Fruit fly (Drosophila melanogaster) ovary, adult (tissue): ENCODE data around the gene RpL6.
A peak's percentile ranks its signal among the peaks of the same experiment; 100 is the strongest.

ENCODE experiments used
- CG17801 ChIP-seq: fragments of 200-800 bp; optimal IDR thresholded peaks from 2 replicates; lab custom pipeline; 2019; ENCODE audit warnings: missing biosample characterization, mild to moderate bottlenecking, missing genetic modification characterization, moderate library complexity; ENCODE audit not compliant: partially characterized antibody

RpL6 gene

DNA sequence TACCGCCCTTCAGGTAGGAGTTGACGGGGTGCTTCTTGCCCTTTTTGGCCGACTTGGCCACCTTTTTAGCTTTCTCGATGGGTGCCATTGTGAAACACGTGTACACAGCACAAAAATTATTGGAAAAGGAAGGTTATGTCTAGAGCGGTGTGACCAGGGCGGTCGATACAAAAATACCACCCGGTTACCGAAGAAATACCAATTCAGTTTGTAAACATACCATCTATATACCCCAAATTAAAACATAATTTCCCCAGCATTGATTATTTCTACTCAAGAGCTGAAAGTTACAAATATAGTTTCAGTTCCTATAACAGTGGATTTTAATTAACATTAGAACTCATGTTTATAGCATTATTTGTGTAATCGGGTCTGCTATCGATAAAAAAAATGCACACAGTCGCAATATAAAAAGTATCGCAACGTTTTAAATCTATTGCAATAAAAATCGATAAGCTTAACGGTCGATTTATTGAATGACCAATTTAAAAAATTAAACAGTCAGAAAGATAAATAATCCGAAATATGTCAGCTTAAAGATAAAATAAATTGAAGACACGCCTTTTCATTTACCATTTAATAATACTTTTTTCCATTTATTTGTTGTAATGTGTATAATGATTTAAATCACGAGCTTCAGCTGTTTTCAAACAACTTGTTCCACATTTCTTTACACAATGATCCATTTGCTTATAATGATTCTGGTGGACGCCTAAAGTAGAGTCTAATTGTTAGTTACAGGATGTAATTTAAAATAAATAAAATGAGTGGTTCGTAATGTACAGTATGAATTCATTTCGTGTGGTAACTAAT lies at the start of gene RpL6:
RpL6 (minus strand) TSS at position 134 of the 813 bp plus-strand sequence.
- peak; percentile 31 for TF ChIP-seq CG17801

DNA sequence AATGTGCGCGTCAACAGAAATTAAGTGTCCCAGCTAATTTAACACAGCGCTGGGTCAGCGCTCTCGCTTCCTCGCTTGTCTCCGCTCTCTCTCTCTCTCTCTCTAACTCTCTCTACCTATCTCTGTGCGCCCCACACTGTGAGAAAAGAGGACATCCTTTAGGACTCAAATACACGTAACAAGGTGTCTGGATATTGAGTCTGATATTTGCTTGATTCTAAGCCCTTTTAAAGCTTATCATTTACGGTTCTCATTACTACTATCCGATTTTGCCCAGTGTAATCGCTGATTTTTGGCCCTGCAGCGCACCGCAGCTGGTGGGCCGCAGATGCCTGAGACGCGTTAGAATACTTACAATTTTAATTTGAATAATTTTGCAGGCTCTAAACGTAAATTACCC lies 40.5 kb upstream of the RpL6 start:
- no peak for TF ChIP-seq CG17801

dm6 chr3R:31632316-31632715 lies 36.3 kb upstream of the RpL6 start:
- TF ChIP-seq CG17801: no peak

- no peak for TF ChIP-seq CG17801
Observed at dm6 chr3R:31630376-31630775, 34.4 kb upstream of the RpL6 start.

DNA sequence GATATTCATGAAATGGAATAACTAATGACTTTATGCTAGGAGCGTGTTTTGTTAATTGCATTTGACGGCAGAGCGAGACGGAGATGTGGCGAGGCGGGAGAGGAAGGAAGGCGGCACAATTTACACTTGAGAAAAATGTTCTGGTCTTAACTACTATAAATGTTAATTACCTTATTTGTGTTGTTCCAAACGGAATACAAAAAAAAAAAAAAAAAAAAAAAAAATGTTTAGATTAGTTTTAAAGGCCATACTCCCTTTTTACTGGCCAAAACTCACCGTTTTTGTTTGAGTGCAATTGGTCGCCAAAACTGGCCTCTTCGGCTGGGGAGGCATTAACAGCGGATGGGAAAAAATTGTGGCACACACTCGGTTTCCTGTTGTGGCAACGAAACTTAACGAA lies 31.2 kb upstream of the RpL6 start:
- no peak for TF ChIP-seq CG17801

dm6 chr3R:31626237-31626636 lies 30.2 kb upstream of the RpL6 start:
- TF ChIP-seq CG17801: no peak

dm6 chr3R:31622648-31623047 lies 26.6 kb upstream of the RpL6 start:
- no peak for TF ChIP-seq CG17801

DNA sequence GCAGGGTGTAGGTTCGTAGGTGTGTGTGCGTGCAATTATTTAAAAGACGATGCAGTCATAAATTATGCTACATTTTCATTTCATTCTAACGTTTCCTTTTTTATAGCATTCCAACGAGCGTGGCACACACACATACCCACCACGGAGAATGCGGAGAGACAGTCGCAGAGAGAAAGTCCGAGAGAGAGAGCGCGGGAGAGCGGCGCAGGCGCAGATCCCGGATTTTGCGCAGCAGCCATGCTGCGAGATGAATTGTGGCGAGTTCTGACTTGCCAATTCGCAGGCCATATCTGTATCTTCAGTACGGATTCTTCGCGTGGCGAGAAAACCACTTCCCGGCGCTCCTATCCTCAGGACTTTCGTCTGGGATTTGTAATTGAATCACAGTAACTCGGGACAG lies 25.8 kb upstream of the RpL6 start, which contains the start of gene kek6:
kek6 (plus strand) TSS at position 323 of the 400 bp plus-strand sequence.
- TF ChIP-seq CG17801: no peak

DNA sequence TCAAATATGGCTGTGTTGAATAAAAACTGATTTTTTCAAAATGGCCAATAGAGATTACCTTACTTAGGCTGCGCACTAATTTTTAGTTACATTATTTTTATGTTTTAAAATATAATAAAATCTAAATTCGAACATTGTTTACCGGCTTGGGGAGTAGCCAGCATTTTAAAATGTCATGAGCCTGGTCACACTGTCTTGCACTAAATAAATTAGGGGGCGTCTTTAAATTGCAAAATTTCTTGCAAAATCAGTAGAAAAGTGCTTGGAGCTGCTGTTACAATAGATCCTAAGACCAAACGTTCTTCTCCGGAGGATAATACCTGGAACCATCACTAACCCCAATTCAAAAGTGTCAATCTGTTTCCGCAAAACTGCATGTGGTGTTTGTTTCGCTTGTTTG lies 21.8 kb upstream of the RpL6 start, which contains the start of gene pasha:
pasha (plus strand) TSS at position 177 of the 400 bp plus-strand sequence.
- TF ChIP-seq CG17801: no peak

dm6 chr3R:31616001-31616400 lies 20.0 kb upstream of the RpL6 start, which contains the start of the genes Mnat9 and CG1792:
Gene Mnat9, minus strand, starts transcription at chr3R:31616160.
Gene CG1792, plus strand, starts transcription at chr3R:31616303.
- peak; percentile 98 for TF ChIP-seq CG17801

- no peak for TF ChIP-seq CG17801
Observed at dm6 chr3R:31612564-31612963, 16.6 kb upstream of the RpL6 start, which contains the start of gene CycG. Gene CycG, minus strand, starts transcription at chr3R:31612664.

- TF ChIP-seq CG17801: peak; percentile 17
Observed at dm6 chr3R:31610639-31611594, 14.9 kb upstream of the RpL6 start, which contains the start of gene Med. Gene Med, plus strand, starts transcription at chr3R:31611046.

dm6 chr3R:31609413-31610054 lies 13.5 kb upstream of the RpL6 start:
- peak; percentile 75 for TF ChIP-seq CG17801

- no peak for TF ChIP-seq CG17801
Observed at dm6 chr3R:31608438-31609188, 12.6 kb upstream of the RpL6 start.

DNA sequence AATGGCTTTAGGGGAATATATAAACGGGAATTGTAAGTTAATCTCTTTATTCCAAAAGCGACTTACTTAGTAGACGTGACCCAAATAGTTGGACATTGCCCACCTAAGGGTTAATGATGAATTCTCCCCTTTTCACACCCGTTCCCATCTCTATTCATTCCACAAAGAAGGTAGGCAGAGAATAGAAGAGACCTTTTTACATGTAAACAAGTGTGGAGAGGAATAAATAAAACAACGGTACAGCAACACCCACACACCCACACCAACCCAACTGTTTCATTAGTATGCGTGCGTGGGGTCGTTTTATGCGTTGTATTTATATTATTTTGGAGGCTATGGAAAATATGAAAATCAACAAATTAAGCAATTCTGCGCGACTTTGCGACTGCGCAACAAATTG lies 12.0 kb upstream of the RpL6 start:
- TF ChIP-seq CG17801: no peak
